Worm (Caenorhabditis elegans) whole organism, L2 larva: Measurements from ENCODE around the gene srh-130.

Source experiments
- aly-2 ChIP-seq: fragments of 150-350 bp; optimal IDR thresholded peaks from 2 replicates; lab custom pipeline; 2014; ENCODE audit warnings: missing biosample characterization, missing genetic modification characterization
- ama-1 ChIP-seq: fragments of 150-350 bp; optimal IDR thresholded peaks from 2 replicates; lab custom pipeline; 2018; ENCODE audit warnings: inconsistent platforms
- blmp-1 ChIP-seq: sonication (generic microtip); optimal IDR thresholded peaks from 2 replicates; lab custom pipeline; 2017; ENCODE audit warnings: missing genetic modification characterization, mild to moderate bottlenecking, missing compliant biosample characterization, antibody characterized with exemption, moderate library complexity; ENCODE audit not compliant: insufficient read depth
- ceh-82 ChIP-seq: fragments of 150-350 bp; optimal IDR thresholded peaks from 2 replicates; lab custom pipeline; 2014; ENCODE audit warnings: missing biosample characterization, missing genetic modification characterization
- dmd-4 ChIP-seq: sonication (generic microtip); optimal IDR thresholded peaks from 2 replicates; lab custom pipeline; 2017; ENCODE audit warnings: missing biosample characterization, missing genetic modification characterization
- mdl-1 ChIP-seq, 2 experiments: fragments of 150-350 bp in 1 of 2; sonication (generic microtip) in 1 of 2; optimal IDR thresholded peaks; 2 replicates each; lab custom pipeline; 2017; ENCODE audit warnings: missing biosample characterization in 2 of 2, missing genetic modification characterization in 2 of 2
- nhr-12 ChIP-seq: fragments of 150-350 bp; optimal IDR thresholded peaks from 2 replicates; lab custom pipeline; 2014; ENCODE audit warnings: missing biosample characterization, missing genetic modification characterization
- snpc-4 ChIP-seq: fragments of 150-350 bp; optimal IDR thresholded peaks from 2 replicates; lab custom pipeline; 2014; ENCODE audit warnings: missing biosample characterization, missing genetic modification characterization
- unc-39 ChIP-seq: fragments of 150-350 bp; optimal IDR thresholded peaks from 2 replicates; lab custom pipeline; 2014; ENCODE audit warnings: missing biosample characterization, missing genetic modification characterization
- unc-55 ChIP-seq: fragments of 150-350 bp; sonication (generic microtip); optimal IDR thresholded peaks from 3 replicates; lab custom pipeline; 2014; ENCODE audit warnings: missing biosample characterization, missing genetic modification reagents, missing genetic modification characterization
- unc-62 ChIP-seq: fragments of 150-350 bp; optimal IDR thresholded peaks from 2 replicates; lab custom pipeline; 2014; ENCODE audit warnings: missing biosample characterization, missing genetic modification reagents, missing genetic modification characterization
- zag-1 ChIP-seq: fragments of 150-350 bp; optimal IDR thresholded peaks from 2 replicates; lab custom pipeline; 2014; ENCODE audit warnings: missing biosample characterization, missing genetic modification characterization
- ztf-4 ChIP-seq: fragments of 150-350 bp; optimal IDR thresholded peaks from 2 replicates; lab custom pipeline; 2014; ENCODE audit warnings: missing biosample characterization, missing genetic modification characterization

- TF ChIP-seq unc-39 (tag; lab: Kevin White, UChicago) (no peak), nhr-12 (tag; lab: Kevin White, UChicago) (no peak), ceh-82 (tag; lab: Kevin White, UChicago) (no peak), unc-55 (GFP tag; lab: Kevin White, UChicago) (no peak), mdl-1 (tag; optimal IDR thresholded peaks at IDR 0.05; lab: Kevin White, UChicago) (no peak), unc-62 (GFP tag; lab: Kevin White, UChicago) (no peak), ztf-4 (tag; lab: Kevin White, UChicago) (no peak), blmp-1 (tag; lab: Kevin White, UChicago) (no peak), aly-2 (tag; lab: Kevin White, UChicago) (no peak), snpc-4 (tag; lab: Kevin White, UChicago) (no peak), dmd-4 (tag; lab: Kevin White, UChicago) (no peak), ama-1 (lab: Kevin White, UChicago) (no peak), zag-1 (tag; lab: Kevin White, UChicago) (no peak)
These were observed 21.9 kb downstream of the srh-130 start, which contains the start of gene srt-65 for ce11 chrV:5172833-5173232.
